Worm (Caenorhabditis elegans): ENCODE measurements around the gene Y37D8A.3.

DNA sequence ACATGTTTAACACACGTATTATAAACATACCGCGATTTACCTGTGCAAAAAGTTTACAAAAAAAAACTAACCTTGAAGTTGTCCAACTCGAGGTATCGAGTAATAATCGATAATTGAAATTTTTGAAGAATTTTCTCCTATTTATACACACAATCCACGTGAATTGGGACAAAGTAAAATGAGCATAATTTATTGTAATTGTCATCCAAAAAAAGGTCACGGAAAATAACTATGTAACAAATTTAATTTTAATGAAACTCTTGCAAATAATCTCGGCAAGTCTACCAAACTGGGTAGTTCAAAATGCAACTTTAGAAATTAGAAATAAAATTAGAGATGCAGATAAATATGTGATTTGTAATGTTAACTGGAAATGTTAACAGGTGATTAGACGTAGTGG, 26.2 kb downstream of the Y37D8A.3 start, which contains the start of gene Y37D8A.5:
- TF ChIP-seq klf-2 (GFP tag; conservative IDR thresholded peaks at IDR 0.05), result no peak
- no peak for TF ChIP-seq T22C8.4 (GFP tag; IDR thresholded peaks at IDR 0.05)
- TF ChIP-seq ztf-29 (GFP tag; IDR thresholded peaks at IDR 0.05), result no peak
- TF ChIP-seq ztf-23 (GFP tag; IDR thresholded peaks at IDR 0.05), result no peak
- TF ChIP-seq flt-1 (GFP tag; IDR thresholded peaks at IDR 0.05), result no peak
- TF ChIP-seq med-1 (GFP tag; optimal IDR thresholded peaks at IDR 0.05; ENCODE audit: insufficient read depth), result no peak
- TF ChIP-seq tab-1 (GFP tag; IDR thresholded peaks at IDR 0.05), result no peak
- TF ChIP-seq cog-1 (tag; optimal IDR thresholded peaks at IDR 0.05), result no peak

Data from whole organism, midembryonic.